Fruit fly (Drosophila melanogaster) whole organism, adult: Measurements from ENCODE around the gene Diedel2.

Experiments
- CG12768 ChIP-seq: fragments of 200-800 bp; sonication (Bioruptor generic); optimal IDR thresholded peaks from 2 replicates; lab custom pipeline; 2017; ENCODE audit warnings: missing biosample characterization, missing genetic modification characterization, mild to moderate bottlenecking, moderate library complexity, missing genetic modification reagents
- CG7045 ChIP-seq: fragments of 200-800 bp; sonication (Bioruptor generic); optimal IDR thresholded peaks from 2 replicates; lab custom pipeline; 2017; ENCODE audit warnings: missing biosample characterization, mild to moderate bottlenecking, missing genetic modification characterization
- Hr96 ChIP-seq: fragments of 200-800 bp; sonication (Bioruptor generic); optimal IDR thresholded peaks from 2 replicates; lab custom pipeline; 2016; ENCODE audit warnings: missing biosample characterization, missing genetic modification characterization
- bab1 ChIP-seq: fragments of 200-800 bp; sonication (Bioruptor generic); optimal IDR thresholded peaks from 3 replicates; lab custom pipeline; 2019; ENCODE audit warnings: missing biosample characterization, mild to moderate bottlenecking, missing genetic modification characterization, moderate library complexity
- kay ChIP-seq: fragments of 200-800 bp; sonication (Bioruptor generic); peaks from one replicate; lab custom pipeline; 2016; ENCODE audit warnings: missing biosample characterization, missing genetic modification characterization, borderline replicate concordance
- ovo ChIP-seq: fragments of 200-800 bp; sonication (Bioruptor generic); optimal IDR thresholded peaks from 2 replicates; lab custom pipeline; 2016; ENCODE audit warnings: missing biosample characterization, missing genetic modification characterization
- pad ChIP-seq: fragments of 200-800 bp; sonication (Bioruptor generic); optimal IDR thresholded peaks from 3 replicates; lab custom pipeline; 2017; ENCODE audit warnings: missing biosample characterization, missing genetic modification characterization, mild to moderate bottlenecking, moderate library complexity, missing genetic modification reagents
- tj ChIP-seq: fragments of 200-800 bp; sonication (Bioruptor generic); optimal IDR thresholded peaks from 3 replicates; lab custom pipeline; 2017; ENCODE audit warnings: missing biosample characterization, mild to moderate bottlenecking, missing genetic modification characterization, moderate library complexity

DNA sequence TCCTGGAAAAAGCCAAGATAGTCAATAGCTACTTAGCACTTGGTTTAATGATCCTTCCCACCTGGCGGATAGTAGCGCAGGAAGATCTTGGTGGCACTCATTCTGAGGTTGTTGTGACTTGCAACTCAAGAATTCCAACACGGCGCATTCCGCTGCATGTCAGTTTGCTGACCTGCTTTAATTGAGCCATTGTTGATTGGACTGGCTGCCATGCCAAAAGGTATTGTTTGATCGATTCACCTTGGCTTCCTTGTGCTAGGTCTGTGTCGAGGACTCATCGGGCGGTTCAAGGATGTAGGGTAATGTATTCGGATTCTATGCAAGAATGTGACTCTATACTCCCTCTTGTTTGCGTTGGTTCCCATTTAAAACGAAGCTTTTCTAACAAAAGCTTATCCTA lies 7.5 kb upstream of the Diedel2 start, which contains the start of gene CG7568:
- no peak for TF ChIP-seq ovo (GFP tag; lab: Kevin White, UChicago)
- no peak for TF ChIP-seq Hr96
- no peak for TF ChIP-seq tj (GFP tag; lab: Kevin White, UChicago)
- TF ChIP-seq pad = no peak
- no peak for TF ChIP-seq CG12768 (GFP tag; lab: Kevin White, UChicago)
- TF ChIP-seq kay = no peak
- TF ChIP-seq bab1 = no peak
- TF ChIP-seq CG7045 (GFP tag; lab: Kevin White, UChicago) = no peak
